Fruit fly (Drosophila melanogaster): ENCODE data around the gene Pp2B-14D.

Gene Pp2B-14D

dm6 chrX:16552567-16552966, 7.2 kb downstream of the Pp2B-14D start (continued):
- no peak for TF ChIP-seq CG15479 (GFP tag; optimal IDR thresholded peaks at IDR 0.05)
- TF ChIP-seq nerfin-1 (tag; optimal IDR thresholded peaks at IDR 0.05), result peak; percentile 32
- no peak for TF ChIP-seq psq (GFP tag; optimal IDR thresholded peaks at IDR 0.05)
- peak; percentile 79 for TF ChIP-seq sob (GFP tag; IDR thresholded peaks at IDR 0.05)
- TF ChIP-seq ken (GFP tag; IDR thresholded peaks at IDR 0.05), result peak; percentile 57; the same call in 2 of the 3 replicates
- TF ChIP-seq Elba2 (GFP tag; optimal IDR thresholded peaks at IDR 0.05), result no peak
- peak; percentile 30; the same call in 1 of the 3 replicates for TF ChIP-seq sr (GFP tag; IDR thresholded peaks at IDR 0.05)
- TF ChIP-seq Doc3 (GFP tag; IDR thresholded peaks at IDR 0.05; ENCODE audit: partially characterized antibody), result no peak
- TF ChIP-seq kah (GFP tag; optimal IDR thresholded peaks at IDR 0.05), result peak; percentile 69
- TF ChIP-seq bab2 (GFP tag; optimal IDR thresholded peaks at IDR 0.05), result peak; percentile 63
- peak; percentile 87 for TF ChIP-seq ci (GFP tag; IDR thresholded peaks at IDR 0.05)
- TF ChIP-seq CG9437 (GFP tag; optimal IDR thresholded peaks at IDR 0.05), result peak; percentile 77
- peak; percentile 30 for TF ChIP-seq twi (tag; optimal IDR thresholded peaks at IDR 0.05)
- TF ChIP-seq Hr78 (GFP tag; optimal IDR thresholded peaks at IDR 0.05), result peak in 1 of 2 experiments; percentile 37
- TF ChIP-seq CG33213 (GFP tag; optimal IDR thresholded peaks at IDR 0.05), result peak; percentile 49
- TF ChIP-seq fru (optimal IDR thresholded peaks at IDR 0.05), result no peak
- TF ChIP-seq CG3407 (GFP tag; optimal IDR thresholded peaks at IDR 0.05), result peak; percentile 60
- TF ChIP-seq Sox100B (GFP tag; optimal IDR thresholded peaks at IDR 0.05), result peak; percentile 86
- no peak for TF ChIP-seq unc-4 (GFP tag; IDR thresholded peaks at IDR 0.05; ENCODE audit: partially characterized antibody)
- TF ChIP-seq Eip74EF (GFP tag; optimal IDR thresholded peaks at IDR 0.05), result peak in 1 of 2 experiments; percentile 79
- TF ChIP-seq jigr1 (GFP tag; IDR thresholded peaks at IDR 0.05), result no peak
- peak; percentile 75 for TF ChIP-seq CG30431 (GFP tag; optimal IDR thresholded peaks at IDR 0.05)
- peak; percentile 2 for TF ChIP-seq ash1 (GFP tag; optimal IDR thresholded peaks at IDR 0.05)
- peak; percentile 47 for TF ChIP-seq pnt (GFP tag; optimal IDR thresholded peaks at IDR 0.05)
- TF ChIP-seq CG7271 (tag; optimal IDR thresholded peaks at IDR 0.05), result no peak
- peak; percentile 47 for TF ChIP-seq MBD-R2 (GFP tag; IDR thresholded peaks at IDR 0.05)
- peak; percentile 42 for TF ChIP-seq Camta (GFP tag; optimal IDR thresholded peaks at IDR 0.05)
- TF ChIP-seq seq (GFP tag; IDR thresholded peaks at IDR 0.05), result peak; percentile 75
- TF ChIP-seq tll (GFP tag; optimal IDR thresholded peaks at IDR 0.05), result no peak
- TF ChIP-seq CG11504 (tag; optimal IDR thresholded peaks at IDR 0.05), result peak; percentile 88
- no peak for TF ChIP-seq p53 (GFP tag; optimal IDR thresholded peaks at IDR 0.05)
- peak; percentile 78 to 79 for TF ChIP-seq dpn (GFP tag; optimal IDR thresholded peaks at IDR 0.05)
- TF ChIP-seq mam (GFP tag; optimal IDR thresholded peaks at IDR 0.05), result peak; percentile 61
- TF ChIP-seq cad (GFP tag; optimal IDR thresholded peaks at IDR 0.05), result no peak
- peak; percentile 65; the same call in 1 of the 2 replicates for TF ChIP-seq CG11696 (GFP tag; IDR thresholded peaks at IDR 0.05)
- no peak for TF ChIP-seq nerfin-2 (GFP tag; IDR thresholded peaks at IDR 0.05; ENCODE audit: partially characterized antibody)
- TF ChIP-seq ara (GFP tag; IDR thresholded peaks at IDR 0.05), result peak; percentile 78
- TF ChIP-seq CG18262 (tag; optimal IDR thresholded peaks at IDR 0.05), result peak; percentile 88
- no peak for TF ChIP-seq CG10543 (GFP tag; optimal IDR thresholded peaks at IDR 0.05)
- peak; percentile 58 for TF ChIP-seq B-H1 (GFP tag; IDR thresholded peaks at IDR 0.05)
- peak; percentile 63 for TF ChIP-seq CG6654 (GFP tag; optimal IDR thresholded peaks at IDR 0.05)
- TF ChIP-seq CG6854 (GFP tag; optimal IDR thresholded peaks at IDR 0.05), result peak; percentile 74
- TF ChIP-seq CG1832 (GFP tag; optimal IDR thresholded peaks at IDR 0.05), result no peak
- peak; percentile 74 for TF ChIP-seq CG10267 (tag; optimal IDR thresholded peaks at IDR 0.05)
- peak; percentile 58 for TF ChIP-seq CG2202 (tag; optimal IDR thresholded peaks at IDR 0.05)
- TF ChIP-seq tx (GFP tag; optimal IDR thresholded peaks at IDR 0.05), result no peak
- peak; percentile 68 for TF ChIP-seq schlank (tag; optimal IDR thresholded peaks at IDR 0.05)
- peak; percentile 40 for TF ChIP-seq CG16863 (GFP tag; optimal IDR thresholded peaks at IDR 0.05)
- TF ChIP-seq CG17385 (GFP tag; optimal IDR thresholded peaks at IDR 0.05), result no peak
- peak; percentile 17 for TF ChIP-seq CG10431 (GFP tag; optimal IDR thresholded peaks at IDR 0.05)
- no peak for TF ChIP-seq Hey (tag; optimal IDR thresholded peaks at IDR 0.05)

Measured in whole organism, embryonic.